Worm (Caenorhabditis elegans) whole organism, L1 larva: ENCODE data around the gene abu-14.

ENCODE experiments used
- C04F5.9 ChIP-seq: sonication (generic microtip); optimal IDR thresholded peaks from 2 replicates; lab custom pipeline; 2016; ENCODE audit warnings: missing genetic modification characterization, missing compliant biosample characterization
- F16B12.6 ChIP-seq: fragments of 150-350 bp; optimal IDR thresholded peaks from 2 replicates; lab custom pipeline; 2014; ENCODE audit warnings: missing biosample characterization, missing genetic modification characterization
- Y116A8C.19 ChIP-seq: sonication (generic microtip); optimal IDR thresholded peaks from 2 replicates; lab custom pipeline; 2016; ENCODE audit warnings: missing compliant biosample characterization, missing genetic modification characterization, borderline replicate concordance
- aha-1 ChIP-seq: fragments of 150-350 bp; optimal IDR thresholded peaks from 2 replicates; lab custom pipeline; 2014; ENCODE audit warnings: missing biosample characterization, missing genetic modification characterization
- alr-1 ChIP-seq: fragments of 200-800 bp; sonication (Bioruptor generic); optimal IDR thresholded peaks from 2 replicates; lab custom pipeline; 2018; ENCODE audit warnings: borderline replicate concordance, mild to moderate bottlenecking, missing genetic modification characterization, missing compliant biosample characterization
- ama-1 ChIP-seq: fragments of 150-350 bp; optimal IDR thresholded peaks from 2 replicates; lab custom pipeline; 2014
- blmp-1 ChIP-seq: fragments of 150-350 bp; optimal IDR thresholded peaks from 2 replicates; lab custom pipeline; 2014; ENCODE audit warnings: missing biosample characterization, missing genetic modification characterization
- ceh-63 ChIP-seq: fragments of 200-800 bp; sonication (Bioruptor generic); optimal IDR thresholded peaks from 2 replicates; lab custom pipeline; 2018; ENCODE audit warnings: mild to moderate bottlenecking, missing genetic modification characterization, missing compliant biosample characterization
- ceh-90 ChIP-seq: sonication (generic microtip); optimal IDR thresholded peaks from 2 replicates; lab custom pipeline; 2016; ENCODE audit warnings: missing genetic modification characterization, missing compliant biosample characterization
- dsc-1 ChIP-seq: sonication (generic microtip); optimal IDR thresholded peaks from 2 replicates; lab custom pipeline; 2016; ENCODE audit warnings: mild to moderate bottlenecking, missing genetic modification characterization, missing compliant biosample characterization
- efl-1 ChIP-seq, 4 experiments: fragments of 150-350 bp; optimal IDR thresholded peaks in 3 of 4; peaks in 1 of 4; 1 replicate in 1 of 4; 2 replicates in 3 of 4; lab custom pipeline; 2014; ENCODE audit warnings: missing biosample characterization in 2 of 4, missing genetic modification characterization in 2 of 4, missing genetic modification reagents in 2 of 4
- egl-27 ChIP-seq, 2 experiments: fragments of 150-350 bp in 1 of 2; sonication (generic microtip); optimal IDR thresholded peaks; 3 replicates each; lab custom pipeline; 2017 to 2018; ENCODE audit warnings: missing biosample characterization in 2 of 2, missing genetic modification characterization in 2 of 2, missing genetic modification reagents in 2 of 2
- elt-2 ChIP-seq: sonication (generic microtip); optimal IDR thresholded peaks from 2 replicates; lab custom pipeline; 2016; ENCODE audit warnings: missing genetic modification characterization, mild to moderate bottlenecking, inconsistent platforms, missing compliant biosample characterization, missing genetic modification reagents
- elt-3 ChIP-seq, 6 experiments: fragments of 150-350 bp in 1 of 6; sonication (generic microtip); optimal IDR thresholded peaks; 2 replicates each; lab custom pipeline; 2017 to 2018; ENCODE audit warnings: missing biosample characterization in 6 of 6, missing genetic modification characterization in 6 of 6, inconsistent platforms in 1 of 6
- ets-5 ChIP-seq: fragments of 200-800 bp; sonication (Bioruptor generic); IDR thresholded peaks from 2 replicates; pipeline ENCODE4 v1.3.6; 2022; ENCODE audit warnings: missing genetic modification characterization, missing compliant biosample characterization
- fkh-10 ChIP-seq: sonication (generic microtip); optimal IDR thresholded peaks from 2 replicates; lab custom pipeline; 2017; ENCODE audit warnings: missing biosample characterization, missing genetic modification reagents, missing genetic modification characterization
- fkh-8 ChIP-seq: sonication (generic microtip); optimal IDR thresholded peaks from 2 replicates; lab custom pipeline; 2016; ENCODE audit warnings: mild to moderate bottlenecking, missing genetic modification characterization, missing compliant biosample characterization
- fos-1 ChIP-seq: fragments of 150-350 bp; optimal IDR thresholded peaks from 2 replicates; lab custom pipeline; 2014; ENCODE audit warnings: missing biosample characterization, missing genetic modification characterization
- irx-1 ChIP-seq: sonication (generic microtip); optimal IDR thresholded peaks from 2 replicates; lab custom pipeline; 2016; ENCODE audit warnings: missing genetic modification characterization, missing compliant biosample characterization
- lin-13 ChIP-seq: fragments of 150-350 bp; optimal IDR thresholded peaks from 2 replicates; lab custom pipeline; 2014; ENCODE audit warnings: missing biosample characterization, missing genetic modification reagents, missing genetic modification characterization
- lin-14 ChIP-seq: fragments of 200-800 bp; sonication (Bioruptor generic); optimal IDR thresholded peaks from 2 replicates; lab custom pipeline; 2018; ENCODE audit warnings: mild to moderate bottlenecking, missing genetic modification characterization, moderate library complexity, missing compliant biosample characterization
- lir-3 ChIP-seq: sonication (generic microtip); optimal IDR thresholded peaks from 2 replicates; lab custom pipeline; 2016; ENCODE audit warnings: mild to moderate bottlenecking, missing genetic modification characterization, moderate library complexity, missing compliant biosample characterization; ENCODE audit not compliant: poor library complexity
- lsy-2 ChIP-seq, 2 experiments: fragments of 150-350 bp; optimal IDR thresholded peaks; 2 replicates each; lab custom pipeline; 2014; ENCODE audit warnings: missing biosample characterization in 2 of 2, missing genetic modification characterization in 2 of 2
- mab-9 ChIP-seq: fragments of 200-800 bp; sonication (Bioruptor generic); IDR thresholded peaks from 2 replicates; pipeline ENCODE4 v1.3.6; 2022; ENCODE audit warnings: missing genetic modification reagents, missing genetic modification characterization, missing compliant biosample characterization
- mdl-1 ChIP-seq, 2 experiments: fragments of 150-350 bp; optimal IDR thresholded peaks; 2 replicates each; lab custom pipeline; 2014 to 2017; ENCODE audit warnings: missing biosample characterization in 2 of 2, missing genetic modification characterization in 2 of 2, inconsistent platforms in 1 of 2
- mef-2 ChIP-seq: fragments of 150-350 bp; optimal IDR thresholded peaks from 2 replicates; lab custom pipeline; 2014; ENCODE audit warnings: missing biosample characterization, missing genetic modification characterization
- mep-1 ChIP-seq: fragments of 150-350 bp; optimal IDR thresholded peaks from 2 replicates; lab custom pipeline; 2014; ENCODE audit warnings: missing biosample characterization, missing genetic modification characterization
- nhr-12 ChIP-seq: sonication (generic microtip); optimal IDR thresholded peaks from 2 replicates; lab custom pipeline; 2017; ENCODE audit warnings: missing biosample characterization, missing genetic modification characterization
- nhr-19 ChIP-seq: fragments of 200-800 bp; sonication (Bioruptor generic); conservative IDR thresholded peaks from 2 replicates; pipeline ENCODE4 v1.3.6; 2022; ENCODE audit warnings: missing genetic modification characterization, missing compliant biosample characterization
- nhr-20 ChIP-seq: sonication (generic microtip); optimal IDR thresholded peaks from 2 replicates; lab custom pipeline; 2016; ENCODE audit warnings: mild to moderate bottlenecking, missing genetic modification characterization, missing compliant biosample characterization
- nhr-237 ChIP-seq: fragments of 150-350 bp; optimal IDR thresholded peaks from 2 replicates; lab custom pipeline; 2014; ENCODE audit warnings: missing biosample characterization, missing genetic modification characterization
- nhr-28 ChIP-seq: fragments of 150-350 bp; optimal IDR thresholded peaks from 2 replicates; lab custom pipeline; 2014; ENCODE audit warnings: missing biosample characterization, missing genetic modification characterization
- nhr-77 ChIP-seq: fragments of 150-350 bp; optimal IDR thresholded peaks from 2 replicates; lab custom pipeline; 2014; ENCODE audit warnings: missing biosample characterization, missing genetic modification characterization
- nhr-90 ChIP-seq: sonication (generic microtip); optimal IDR thresholded peaks from 2 replicates; lab custom pipeline; 2016; ENCODE audit warnings: mild to moderate bottlenecking, missing genetic modification characterization, missing compliant biosample characterization; ENCODE audit not compliant: poor library complexity
- pag-3 ChIP-seq: sonication (generic microtip); optimal IDR thresholded peaks from 2 replicates; lab custom pipeline; 2017; ENCODE audit warnings: missing genetic modification characterization, mild to moderate bottlenecking, missing compliant biosample characterization, antibody characterized with exemption, borderline replicate concordance; ENCODE audit not compliant: insufficient read depth
- pax-3 ChIP-seq: fragments of 200-800 bp; sonication (Bioruptor generic); optimal IDR thresholded peaks from 2 replicates; lab custom pipeline; 2018; ENCODE audit warnings: mild to moderate bottlenecking, missing genetic modification characterization, moderate library complexity, missing compliant biosample characterization
- pqm-1 ChIP-seq: sonication (generic microtip); optimal IDR thresholded peaks from 3 replicates; lab custom pipeline; 2017; ENCODE audit warnings: missing biosample characterization, missing genetic modification characterization
- rnt-1 ChIP-seq: sonication (generic microtip); optimal IDR thresholded peaks from 2 replicates; lab custom pipeline; 2016; ENCODE audit warnings: mild to moderate bottlenecking, missing genetic modification characterization, moderate library complexity, missing compliant biosample characterization
- skn-1 ChIP-seq: fragments of 150-350 bp; optimal IDR thresholded peaks from 2 replicates; lab custom pipeline; 2014; ENCODE audit warnings: missing biosample characterization, missing genetic modification characterization
- snpc-4 ChIP-seq: fragments of 150-350 bp; optimal IDR thresholded peaks from 2 replicates; lab custom pipeline; 2014; ENCODE audit warnings: missing biosample characterization, missing genetic modification characterization
- snu-23 ChIP-seq: sonication (generic microtip); optimal IDR thresholded peaks from 2 replicates; lab custom pipeline; 2016; ENCODE audit warnings: missing genetic modification characterization, missing compliant biosample characterization
- sox-4 ChIP-seq: sonication (generic microtip); optimal IDR thresholded peaks from 2 replicates; lab custom pipeline; 2016; ENCODE audit warnings: missing genetic modification characterization, missing compliant biosample characterization
- sup-37 ChIP-seq: fragments of 200-800 bp; sonication (Bioruptor generic); optimal IDR thresholded peaks from 2 replicates; lab custom pipeline; 2018; ENCODE audit warnings: mild to moderate bottlenecking, missing genetic modification characterization, missing compliant biosample characterization
- swsn-7 ChIP-seq: sonication (generic microtip); optimal IDR thresholded peaks from 2 replicates; lab custom pipeline; 2016; ENCODE audit warnings: missing genetic modification characterization, missing compliant biosample characterization
- unc-98 ChIP-seq: fragments of 200-800 bp; sonication (Bioruptor generic); IDR thresholded peaks from 2 replicates; pipeline ENCODE4 v1.3.6; 2022; ENCODE audit warnings: missing genetic modification characterization, missing compliant biosample characterization
- vab-15 ChIP-seq: sonication (generic microtip); optimal IDR thresholded peaks from 2 replicates; lab custom pipeline; 2017; ENCODE audit warnings: missing genotype, mild to moderate bottlenecking, missing genetic modification characterization, missing compliant biosample characterization
- zag-1 ChIP-seq: fragments of 150-350 bp; optimal IDR thresholded peaks from 2 replicates; lab custom pipeline; 2014; ENCODE audit warnings: missing biosample characterization, missing genetic modification characterization
- zip-4 ChIP-seq: fragments of 200-800 bp; sonication (Bioruptor generic); optimal IDR thresholded peaks from 2 replicates; lab custom pipeline; 2018; ENCODE audit warnings: mild to moderate bottlenecking, missing genetic modification characterization, moderate library complexity, missing compliant biosample characterization
- ztf-11 ChIP-seq, 2 experiments: sonication (generic microtip); optimal IDR thresholded peaks; 2 replicates each; lab custom pipeline; 2016 to 2017; ENCODE audit warnings: missing genetic modification characterization in 2 of 2, missing biosample characterization in 1 of 2, missing compliant biosample characterization in 1 of 2
- ztf-4 ChIP-seq: fragments of 150-350 bp; optimal IDR thresholded peaks from 2 replicates; lab custom pipeline; 2014; ENCODE audit warnings: missing biosample characterization, missing genetic modification characterization

abu-14 gene

ce11 chrII:9246648-9247047 lies 19.6 kb upstream of the abu-14 start, which contains the start of gene T26C5.5:
Gene T26C5.5 (minus strand): TSS chrII:9246748.
- TF ChIP-seq lir-3 (tag; lab: Kevin White, UChicago) (no peak), mab-9 (GFP tag; lab: Robert Waterston, UW) (no peak), lin-13 (GFP tag; lab: Kevin White, UChicago) (no peak), nhr-77 (tag; lab: Kevin White, UChicago) (no peak), ets-5 (GFP tag; lab: Robert Waterston, UW) (no peak), ceh-90 (tag; lab: Kevin White, UChicago) (no peak), fos-1 (no peak), ama-1 (lab: Kevin White, UChicago) (no peak), Y116A8C.19 (tag; lab: Kevin White, UChicago) (no peak), snu-23 (GFP tag; lab: Kevin White, UChicago) (no peak), mef-2 (tag; lab: Kevin White, UChicago) (no peak), skn-1 (tag; lab: Kevin White, UChicago) (no peak), blmp-1 (tag; lab: Kevin White, UChicago) (no peak), dsc-1 (tag; lab: Kevin White, UChicago) (no peak)

- TF ChIP-seq swsn-7 (peak; percentile 54), efl-1 (optimal IDR thresholded peaks at IDR 0.05; lab: Kevin White, UChicago) (peak; percentile 75 to 95), efl-1 (GFP tag; optimal IDR thresholded peaks at IDR 0.05 in 1 of 2; lab: Kevin White, UChicago) (peak; percentile 94 to 99), aha-1 (tag; lab: Kevin White, UChicago) (no peak), pqm-1 (tag; lab: Kevin White, UChicago) (no peak), lin-14 (GFP tag; lab: Kevin White, UChicago) (peak; percentile 59), rnt-1 (peak; percentile 54), snu-23 (GFP tag; lab: Kevin White, UChicago) (peak; percentile 69), mdl-1 (tag; optimal IDR thresholded peaks at IDR 0.05; lab: Kevin White, UChicago) (peak in 1 of 2 experiments; percentile 47), elt-2 (tag; lab: Kevin White, UChicago) (no peak), sox-4 (no peak), fkh-10 (GFP tag; lab: Kevin White, UChicago) (no peak), nhr-90 (tag; lab: Kevin White, UChicago) (no peak), ztf-4 (tag; lab: Kevin White, UChicago) (no peak), C04F5.9 (tag; lab: Kevin White, UChicago) (no peak), lsy-2 (tag; optimal IDR thresholded peaks at IDR 0.05; lab: Kevin White, UChicago) (peak; percentile 72 to 79), zip-4 (GFP tag; lab: Kevin White, UChicago) (no peak), snpc-4 (tag; lab: Kevin White, UChicago) (no peak), nhr-19 (GFP tag; lab: Robert Waterston, UW) (peak; percentile 41; the same call in 1 of the 2 replicates), ceh-63 (GFP tag; lab: Kevin White, UChicago) (no peak), ceh-90 (tag; lab: Kevin White, UChicago) (no peak), pag-3 (no peak), elt-3 (tag; optimal IDR thresholded peaks at IDR 0.05; lab: Kevin White, UChicago) (no peak), nhr-20 (tag; lab: Kevin White, UChicago) (peak; percentile 51), fkh-8 (tag; lab: Kevin White, UChicago) (no peak), zag-1 (tag; lab: Kevin White, UChicago) (no peak), egl-27 (tag; optimal IDR thresholded peaks at IDR 0.05; lab: Kevin White, UChicago) (no peak), F16B12.6 (tag; lab: Kevin White, UChicago) (peak; percentile 16), mep-1 (tag; lab: Kevin White, UChicago) (peak; percentile 68), irx-1 (tag; lab: Kevin White, UChicago) (peak; percentile 2), dsc-1 (tag; lab: Kevin White, UChicago) (peak; percentile 10), nhr-237 (tag; lab: Kevin White, UChicago) (peak; percentile 14), alr-1 (tag; lab: Kevin White, UChicago) (no peak), sup-37 (GFP tag; lab: Kevin White, UChicago) (no peak), nhr-12 (no peak), vab-15 (tag; lab: Kevin White, UChicago) (no peak), ets-5 (GFP tag; lab: Robert Waterston, UW) (no peak), nhr-28 (tag; lab: Kevin White, UChicago) (no peak), unc-98 (GFP tag; lab: Robert Waterston, UW) (no peak), nhr-77 (tag; lab: Kevin White, UChicago) (peak; percentile 15), pax-3 (no peak), ztf-11 (tag; optimal IDR thresholded peaks at IDR 0.05; lab: Kevin White, UChicago) (no peak)
Measured at ce11 chrII:9242804-9243203, 15.8 kb upstream of the abu-14 start.
